In genomic region chrII:10025059-10025458, ce11 we compare ENCODE assay signal across 1 worm cellular context.
TF ChIP-seq lines count a peak whose summit lies in the region.

No protein-coding gene starts in this region.

TF ChIP-seq in whole organism, L1 larva, 84 proteins besides CTCF, POLR2A, EP300 and RAD21 (continued from another document):
- TF ChIP-seq lin-14 (GFP tag; optimal IDR thresholded peaks at IDR 0.05; lab: Kevin White, UChicago) (peak; percentile 65), nhr-71 (tag; optimal IDR thresholded peaks at IDR 0.05; lab: Kevin White, UChicago) (peak; percentile 4), pag-3 (tag; optimal IDR thresholded peaks at IDR 0.05; lab: Kevin White, UChicago; ENCODE audit: borderline replicate concordance, insufficient read depth) (peak; percentile 52), elt-2 (tag; optimal IDR thresholded peaks at IDR 0.05; lab: Kevin White, UChicago) (no peak), efl-1 (optimal IDR thresholded peaks at IDR 0.05; lab: Kevin White, UChicago) (no peak), efl-1 (GFP tag; optimal IDR thresholded peaks at IDR 0.05 in 1 of 2; lab: Kevin White, UChicago) (no peak), ceh-88 (GFP tag; IDR thresholded peaks at IDR 0.05; lab: Robert Waterston, UW) (no peak), nhr-76 (tag; optimal IDR thresholded peaks at IDR 0.05; lab: Kevin White, UChicago) (no peak), grh-1 (GFP tag; IDR thresholded peaks at IDR 0.05; lab: Robert Waterston, UW) (no peak), nhr-28 (tag; optimal IDR thresholded peaks at IDR 0.05; lab: Kevin White, UChicago) (no peak), fos-1 (tag; optimal IDR thresholded peaks at IDR 0.05; lab: Kevin White, UChicago) (no peak), ceh-82 (tag; optimal IDR thresholded peaks at IDR 0.05; lab: Kevin White, UChicago) (no peak), ama-1 (optimal IDR thresholded peaks at IDR 0.05; lab: Kevin White, UChicago) (no peak), ztf-11 (tag; optimal IDR thresholded peaks at IDR 0.05; lab: Kevin White, UChicago) (no peak), dsc-1 (tag; optimal IDR thresholded peaks at IDR 0.05; lab: Kevin White, UChicago) (peak; percentile 24), ets-5 (GFP tag; IDR thresholded peaks at IDR 0.05; lab: Robert Waterston, UW) (no peak), hpl-2 (GFP tag; optimal IDR thresholded peaks at IDR 0.05; lab: Kevin White, UChicago) (no peak), tbx-2 (tag; optimal IDR thresholded peaks at IDR 0.05; lab: Kevin White, UChicago) (no peak), F16B12.6 (tag; optimal IDR thresholded peaks at IDR 0.05; lab: Kevin White, UChicago) (no peak), ztf-4 (tag; optimal IDR thresholded peaks at IDR 0.05; lab: Kevin White, UChicago) (no peak), unc-86 (tag; optimal IDR thresholded peaks at IDR 0.05; lab: Kevin White, UChicago) (no peak), alr-1 (tag; optimal IDR thresholded peaks at IDR 0.05; lab: Kevin White, UChicago; ENCODE audit: borderline replicate concordance) (no peak)
